Worm (Caenorhabditis elegans) whole organism, mixed stage, embryonic: ENCODE measurements around the gene nhr-178.

Experiments used
- M03D4.4 ChIP-seq: sonication (generic microtip); optimal IDR thresholded peaks from 2 replicates; lab custom pipeline; 2017; ENCODE audit warnings: mild to moderate bottlenecking, missing genetic modification characterization, missing compliant biosample characterization
- bed-3 ChIP-seq: fragments of 200-800 bp; sonication (Bioruptor generic); optimal IDR thresholded peaks from 3 replicates; lab custom pipeline; 2018; ENCODE audit warnings: mild to moderate bottlenecking, missing genetic modification characterization, moderate library complexity, missing compliant biosample characterization
- blmp-1 ChIP-seq: fragments of 150-350 bp; optimal IDR thresholded peaks from 2 replicates; lab custom pipeline; 2014; ENCODE audit warnings: missing biosample characterization, missing genetic modification characterization
- ceh-39 ChIP-seq: fragments of 150-350 bp; optimal IDR thresholded peaks from 2 replicates; lab custom pipeline; 2014; ENCODE audit warnings: missing biosample characterization, missing genetic modification characterization
- ceh-43 ChIP-seq: fragments of 200-800 bp; sonication (Bioruptor generic); optimal IDR thresholded peaks from 2 replicates; lab custom pipeline; 2018; ENCODE audit warnings: mild to moderate bottlenecking, missing genetic modification characterization, moderate library complexity, missing compliant biosample characterization
- ceh-83 ChIP-seq: fragments of 200-800 bp; sonication (Bioruptor generic); optimal IDR thresholded peaks from 2 replicates; lab custom pipeline; 2018; ENCODE audit warnings: mild to moderate bottlenecking, missing genetic modification characterization, missing compliant biosample characterization
- ces-1 ChIP-seq: fragments of 150-350 bp; optimal IDR thresholded peaks from 2 replicates; lab custom pipeline; 2014; ENCODE audit warnings: missing biosample characterization, missing genetic modification reagents, missing genetic modification characterization
- cnd-1 ChIP-seq: fragments of 200-800 bp; sonication (Bioruptor generic); optimal IDR thresholded peaks from 2 replicates; lab custom pipeline; 2018; ENCODE audit warnings: mild to moderate bottlenecking, missing genetic modification characterization, missing compliant biosample characterization
- drap-1 ChIP-seq: fragments of 200-800 bp; sonication (Bioruptor generic); optimal IDR thresholded peaks from 3 replicates; lab custom pipeline; 2018; ENCODE audit warnings: mild to moderate bottlenecking, missing genetic modification characterization, missing compliant biosample characterization
- elt-1 ChIP-seq: sonication (generic microtip); optimal IDR thresholded peaks from 2 replicates; lab custom pipeline; 2017; ENCODE audit warnings: missing genetic modification characterization, mild to moderate bottlenecking, missing compliant biosample characterization, antibody characterized with exemption, moderate library complexity, borderline replicate concordance; ENCODE audit not compliant: insufficient read depth
- elt-3 ChIP-seq: fragments of 150-350 bp; optimal IDR thresholded peaks from 2 replicates; lab custom pipeline; 2014; ENCODE audit warnings: missing biosample characterization, missing genetic modification characterization
- flh-1 ChIP-seq: fragments of 200-800 bp; sonication (Bioruptor generic); optimal IDR thresholded peaks from 2 replicates; lab custom pipeline; 2018; ENCODE audit warnings: mild to moderate bottlenecking, missing genetic modification characterization, moderate library complexity, missing compliant biosample characterization
- ham-2 ChIP-seq: fragments of 200-800 bp; sonication (Bioruptor generic); optimal IDR thresholded peaks from 2 replicates; lab custom pipeline; 2018; ENCODE audit warnings: mild to moderate bottlenecking, missing genetic modification characterization, missing compliant biosample characterization
- hlh-1 ChIP-seq: fragments of 150-350 bp; optimal IDR thresholded peaks from 2 replicates; lab custom pipeline; 2014; ENCODE audit warnings: missing biosample characterization, missing genetic modification reagents, missing genetic modification characterization
- lin-13 ChIP-seq: fragments of 150-350 bp; optimal IDR thresholded peaks from 2 replicates; lab custom pipeline; 2014; ENCODE audit warnings: missing biosample characterization, missing genetic modification characterization
- lin-32 ChIP-seq: fragments of 200-800 bp; sonication (Bioruptor generic); optimal IDR thresholded peaks from 2 replicates; lab custom pipeline; 2018; ENCODE audit warnings: mild to moderate bottlenecking, missing genetic modification characterization, missing compliant biosample characterization
- lsy-2 ChIP-seq: fragments of 150-350 bp; optimal IDR thresholded peaks from 2 replicates; lab custom pipeline; 2014; ENCODE audit warnings: missing biosample characterization, missing genetic modification characterization
- mab-5 ChIP-seq: fragments of 150-350 bp; optimal IDR thresholded peaks from 2 replicates; lab custom pipeline; 2014; ENCODE audit warnings: missing biosample characterization, missing genetic modification characterization
- mls-2 ChIP-seq: sonication (generic microtip); optimal IDR thresholded peaks from 2 replicates; lab custom pipeline; 2016; ENCODE audit warnings: mild to moderate bottlenecking, missing genetic modification characterization, moderate library complexity, missing compliant biosample characterization
- nhr-12 ChIP-seq: fragments of 150-350 bp; optimal IDR thresholded peaks from 2 replicates; lab custom pipeline; 2014; ENCODE audit warnings: missing biosample characterization, missing genetic modification characterization
- nhr-2 ChIP-seq: fragments of 150-350 bp; optimal IDR thresholded peaks from 2 replicates; lab custom pipeline; 2014; ENCODE audit warnings: missing biosample characterization, missing genetic modification characterization
- nhr-237 ChIP-seq: fragments of 150-350 bp; optimal IDR thresholded peaks from 2 replicates; lab custom pipeline; 2014; ENCODE audit warnings: missing biosample characterization, missing genetic modification characterization
- nhr-28 ChIP-seq: fragments of 150-350 bp; optimal IDR thresholded peaks from 2 replicates; lab custom pipeline; 2014; ENCODE audit warnings: missing biosample characterization, missing genetic modification characterization
- nhr-76 ChIP-seq: sonication (generic microtip); optimal IDR thresholded peaks from 2 replicates; lab custom pipeline; 2017; ENCODE audit warnings: missing biosample characterization, missing genetic modification characterization
- pha-4 ChIP-seq: fragments of 150-350 bp; optimal IDR thresholded peaks from 2 replicates; lab custom pipeline; 2018; ENCODE audit warnings: missing biosample characterization, missing genetic modification reagents, missing genetic modification characterization
- sem-2 ChIP-seq: fragments of 200-800 bp; sonication (Bioruptor generic); optimal IDR thresholded peaks from 2 replicates; lab custom pipeline; 2018; ENCODE audit warnings: mild to moderate bottlenecking, missing genetic modification characterization, missing compliant biosample characterization
- snpc-4 ChIP-seq: fragments of 150-350 bp; optimal IDR thresholded peaks from 2 replicates; lab custom pipeline; 2014; ENCODE audit warnings: missing biosample characterization, missing genetic modification characterization
- sptf-1 ChIP-seq: sonication (generic microtip); optimal IDR thresholded peaks from 2 replicates; lab custom pipeline; 2017; ENCODE audit warnings: mild to moderate bottlenecking, missing genetic modification characterization, moderate library complexity, missing compliant biosample characterization
- tbx-8 ChIP-seq: fragments of 200-800 bp; sonication (Bioruptor generic); optimal IDR thresholded peaks from 2 replicates; lab custom pipeline; 2018; ENCODE audit warnings: mild to moderate bottlenecking, missing genetic modification characterization, moderate library complexity, missing compliant biosample characterization
- unc-120 ChIP-seq: sonication (generic microtip); optimal IDR thresholded peaks from 2 replicates; lab custom pipeline; 2017; ENCODE audit warnings: missing genetic modification characterization, missing compliant biosample characterization; ENCODE audit not compliant: poor library complexity, severe bottlenecking
- unc-39 ChIP-seq: fragments of 150-350 bp; optimal IDR thresholded peaks from 2 replicates; lab custom pipeline; 2014; ENCODE audit warnings: missing biosample characterization, missing genetic modification characterization
- unc-62 ChIP-seq: fragments of 150-350 bp; optimal IDR thresholded peaks from 2 replicates; lab custom pipeline; 2014; ENCODE audit warnings: missing biosample characterization, missing genetic modification reagents, missing genetic modification characterization
- zip-8 ChIP-seq: fragments of 150-350 bp; optimal IDR thresholded peaks from 2 replicates; lab custom pipeline; 2014; ENCODE audit warnings: missing biosample characterization, missing genetic modification characterization

nhr-178 gene

ce11 chrV:1642199-1642598, 34.4 kb upstream of the nhr-178 start, which contains the start of gene Y46H3D.1:
Gene Y46H3D.1, plus strand, starts transcription at chrV:1642499.
- no peak for TF ChIP-seq pha-4 (tag; lab: Kevin White, UChicago)
- no peak for TF ChIP-seq elt-1 (tag; lab: Kevin White, UChicago)
- no peak for TF ChIP-seq drap-1 (GFP tag; lab: Kevin White, UChicago)
- TF ChIP-seq snpc-4 (tag; lab: Kevin White, UChicago) = no peak
- TF ChIP-seq nhr-28 (tag; lab: Kevin White, UChicago) = no peak
- TF ChIP-seq flh-1 (GFP tag; lab: Kevin White, UChicago) = no peak
- TF ChIP-seq mab-5 (tag; lab: Kevin White, UChicago) = no peak
- no peak for TF ChIP-seq tbx-8 (GFP tag; lab: Kevin White, UChicago)
- TF ChIP-seq bed-3 = no peak
- no peak for TF ChIP-seq nhr-2
- TF ChIP-seq unc-39 (tag; lab: Kevin White, UChicago) = no peak
- no peak for TF ChIP-seq unc-120 (tag; lab: Kevin White, UChicago)
- no peak for TF ChIP-seq lin-32 (GFP tag; lab: Kevin White, UChicago)
- TF ChIP-seq lin-13 (tag; lab: Kevin White, UChicago) = no peak
- no peak for TF ChIP-seq ces-1 (GFP tag; lab: Kevin White, UChicago)
- TF ChIP-seq zip-8 (tag; lab: Kevin White, UChicago) = no peak
- no peak for TF ChIP-seq ham-2 (GFP tag; lab: Kevin White, UChicago)

- TF ChIP-seq sptf-1 (tag; lab: Kevin White, UChicago) = no peak
- TF ChIP-seq, all 35 proteins: peak for 0
Observed at ce11 chrV:1640008-1640407, 32.3 kb upstream of the nhr-178 start, which contains the start of gene str-221. Gene str-221, plus strand, starts transcription at chrV:1640308.

- TF ChIP-seq nhr-237 (tag; lab: Kevin White, UChicago) = no peak
- TF ChIP-seq nhr-28 (tag; lab: Kevin White, UChicago) = no peak
- TF ChIP-seq lsy-2 (tag; lab: Kevin White, UChicago) = no peak
- no peak for TF ChIP-seq lin-32 (GFP tag; lab: Kevin White, UChicago)
- TF ChIP-seq blmp-1 (tag; lab: Kevin White, UChicago) = no peak
- TF ChIP-seq ceh-39 = no peak
- no peak for TF ChIP-seq tbx-8 (GFP tag; lab: Kevin White, UChicago)
- no peak for TF ChIP-seq drap-1 (GFP tag; lab: Kevin White, UChicago)
- TF ChIP-seq unc-39 (tag; lab: Kevin White, UChicago) = no peak
- no peak for TF ChIP-seq mab-5 (tag; lab: Kevin White, UChicago)
- no peak for TF ChIP-seq sem-2 (GFP tag; lab: Kevin White, UChicago)
- no peak for TF ChIP-seq ces-1 (GFP tag; lab: Kevin White, UChicago)
- TF ChIP-seq snpc-4 (tag; lab: Kevin White, UChicago) = no peak
- TF ChIP-seq lin-13 (tag; lab: Kevin White, UChicago) = no peak
- no peak for TF ChIP-seq pha-4 (tag; lab: Kevin White, UChicago)
- TF ChIP-seq sptf-1 (tag; lab: Kevin White, UChicago) = no peak
- TF ChIP-seq unc-62 (GFP tag; lab: Kevin White, UChicago) = no peak
- no peak for TF ChIP-seq ceh-83
- TF ChIP-seq unc-120 (tag; lab: Kevin White, UChicago) = no peak
Observed at ce11 chrV:1635859-1636258, 28.1 kb upstream of the nhr-178 start, which contains the start of gene str-222. Gene str-222, plus strand, starts transcription at chrV:1636159.

ce11 chrV:1631717-1632116, 24.0 kb upstream of the nhr-178 start, which contains the start of gene irld-17:
Gene irld-17, plus strand, starts transcription at chrV:1632017.
- TF ChIP-seq nhr-28 (tag; lab: Kevin White, UChicago) (no peak), cnd-1 (tag; lab: Kevin White, UChicago) (no peak), sptf-1 (tag; lab: Kevin White, UChicago) (no peak), nhr-76 (tag; lab: Kevin White, UChicago) (no peak), ceh-83 (no peak), mls-2 (tag; lab: Kevin White, UChicago) (no peak), M03D4.4 (no peak), nhr-12 (no peak), pha-4 (tag; lab: Kevin White, UChicago) (no peak), mab-5 (tag; lab: Kevin White, UChicago) (no peak), bed-3 (no peak), elt-3 (tag; lab: Kevin White, UChicago) (no peak), sem-2 (GFP tag; lab: Kevin White, UChicago) (no peak), ceh-43 (no peak), lsy-2 (tag; lab: Kevin White, UChicago) (no peak), lin-32 (GFP tag; lab: Kevin White, UChicago) (no peak), unc-39 (tag; lab: Kevin White, UChicago) (no peak), flh-1 (GFP tag; lab: Kevin White, UChicago) (no peak), hlh-1 (tag; lab: Kevin White, UChicago) (no peak)
